Worm (Caenorhabditis elegans) whole organism, L2 larva: ENCODE results near the gene tsp-20.

ENCODE experiments used
- C34F6.9 ChIP-seq: fragments of 150-350 bp; optimal IDR thresholded peaks from 2 replicates; lab custom pipeline; 2014; ENCODE audit warnings: missing biosample characterization, missing genetic modification characterization
- F13H6.1 ChIP-seq: sonication (generic microtip); optimal IDR thresholded peaks from 2 replicates; lab custom pipeline; 2016; ENCODE audit warnings: missing genetic modification characterization, missing compliant biosample characterization
- ZK546.5 ChIP-seq: sonication (generic microtip); optimal IDR thresholded peaks from 2 replicates; lab custom pipeline; 2017; ENCODE audit warnings: missing biosample characterization, missing genetic modification characterization
- ama-1 ChIP-seq: fragments of 150-350 bp; optimal IDR thresholded peaks from 2 replicates; lab custom pipeline; 2018; ENCODE audit warnings: inconsistent platforms
- ceh-16 ChIP-seq: fragments of 150-350 bp; optimal IDR thresholded peaks from 2 replicates; lab custom pipeline; 2014; ENCODE audit warnings: missing biosample characterization, missing genetic modification characterization
- ceh-82 ChIP-seq: fragments of 150-350 bp; optimal IDR thresholded peaks from 2 replicates; lab custom pipeline; 2014; ENCODE audit warnings: missing biosample characterization, missing genetic modification characterization
- crh-2 ChIP-seq: sonication (generic microtip); optimal IDR thresholded peaks from 2 replicates; lab custom pipeline; 2017; ENCODE audit warnings: missing biosample characterization, missing genetic modification characterization
- dmd-4 ChIP-seq: sonication (generic microtip); optimal IDR thresholded peaks from 2 replicates; lab custom pipeline; 2017; ENCODE audit warnings: missing biosample characterization, missing genetic modification characterization
- egl-27 ChIP-seq: sonication (generic microtip); optimal IDR thresholded peaks from 3 replicates; lab custom pipeline; 2017; ENCODE audit warnings: missing biosample characterization, missing genetic modification reagents, missing genetic modification characterization
- elt-3 ChIP-seq: sonication (generic microtip); optimal IDR thresholded peaks from 2 replicates; lab custom pipeline; 2017; ENCODE audit warnings: missing biosample characterization, missing genetic modification characterization
- fos-1 ChIP-seq: fragments of 150-350 bp; optimal IDR thresholded peaks from 2 replicates; lab custom pipeline; 2014; ENCODE audit warnings: missing biosample characterization, missing genetic modification characterization
- gmeb-1 ChIP-seq: fragments of 150-350 bp; optimal IDR thresholded peaks from 2 replicates; lab custom pipeline; 2014; ENCODE audit warnings: missing biosample characterization, missing genetic modification characterization
- lin-11 ChIP-seq: fragments of 150-350 bp; sonication (generic microtip); optimal IDR thresholded peaks from 2 replicates; lab custom pipeline; 2014; ENCODE audit warnings: missing biosample characterization, missing genetic modification characterization, inconsistent platforms, mixed read lengths
- lin-13 ChIP-seq: fragments of 150-350 bp; optimal IDR thresholded peaks from 2 replicates; lab custom pipeline; 2014; ENCODE audit warnings: missing biosample characterization, missing genetic modification reagents, missing genetic modification characterization
- lin-39 ChIP-seq: fragments of 150-350 bp; optimal IDR thresholded peaks from 2 replicates; lab custom pipeline; 2014; ENCODE audit warnings: missing biosample characterization, missing genetic modification reagents, missing genetic modification characterization
- lsy-2 ChIP-seq, 2 experiments: fragments of 150-350 bp in 1 of 2; sonication (generic microtip) in 1 of 2; optimal IDR thresholded peaks; 2 replicates each; lab custom pipeline; 2014 to 2017; ENCODE audit warnings: missing biosample characterization in 2 of 2, missing genetic modification characterization in 2 of 2
- mdl-1 ChIP-seq, 2 experiments: fragments of 150-350 bp in 1 of 2; sonication (generic microtip) in 1 of 2; optimal IDR thresholded peaks; 2 replicates each; lab custom pipeline; 2017; ENCODE audit warnings: missing biosample characterization in 2 of 2, missing genetic modification characterization in 2 of 2
- nhr-129 ChIP-seq: fragments of 150-350 bp; optimal IDR thresholded peaks from 2 replicates; lab custom pipeline; 2014; ENCODE audit warnings: missing biosample characterization, missing genetic modification characterization
- nhr-21 ChIP-seq: fragments of 150-350 bp; optimal IDR thresholded peaks from 2 replicates; lab custom pipeline; 2014; ENCODE audit warnings: missing biosample characterization, missing genetic modification characterization
- nhr-23 ChIP-seq: fragments of 150-350 bp; optimal IDR thresholded peaks from 2 replicates; lab custom pipeline; 2014; ENCODE audit warnings: missing biosample characterization, missing genetic modification reagents, missing genetic modification characterization
- nhr-237 ChIP-seq: fragments of 150-350 bp; optimal IDR thresholded peaks from 2 replicates; lab custom pipeline; 2014; ENCODE audit warnings: missing biosample characterization, missing genetic modification characterization
- nhr-25 ChIP-seq: fragments of 150-350 bp; sonication (generic microtip); optimal IDR thresholded peaks from 3 replicates; lab custom pipeline; 2014; ENCODE audit warnings: missing biosample characterization, missing genetic modification characterization
- nhr-6 ChIP-seq: fragments of 150-350 bp; optimal IDR thresholded peaks from 2 replicates; lab custom pipeline; 2014; ENCODE audit warnings: missing biosample characterization, missing genetic modification characterization
- nhr-77 ChIP-seq: fragments of 150-350 bp; optimal IDR thresholded peaks from 2 replicates; lab custom pipeline; 2014; ENCODE audit warnings: missing biosample characterization, missing genetic modification characterization
- peb-1 ChIP-seq: fragments of 150-350 bp; optimal IDR thresholded peaks from 2 replicates; lab custom pipeline; 2014; ENCODE audit warnings: missing biosample characterization, missing genetic modification characterization
- sma-9 ChIP-seq, 2 experiments: fragments of 150-350 bp in 1 of 2; sonication (generic microtip) in 1 of 2; optimal IDR thresholded peaks; 2 replicates each; lab custom pipeline; 2014 to 2016; ENCODE audit warnings: missing genetic modification characterization in 2 of 2, mild to moderate bottlenecking in 1 of 2, missing biosample characterization in 1 of 2, missing compliant biosample characterization in 1 of 2, missing genetic modification reagents in 1 of 2, moderate library complexity in 1 of 2
- snpc-4 ChIP-seq: fragments of 150-350 bp; optimal IDR thresholded peaks from 2 replicates; lab custom pipeline; 2014; ENCODE audit warnings: missing biosample characterization, missing genetic modification characterization
- unc-39 ChIP-seq: fragments of 150-350 bp; optimal IDR thresholded peaks from 2 replicates; lab custom pipeline; 2014; ENCODE audit warnings: missing biosample characterization, missing genetic modification characterization
- unc-55 ChIP-seq: fragments of 150-350 bp; sonication (generic microtip); optimal IDR thresholded peaks from 3 replicates; lab custom pipeline; 2014; ENCODE audit warnings: missing biosample characterization, missing genetic modification reagents, missing genetic modification characterization
- unc-62 ChIP-seq: fragments of 150-350 bp; optimal IDR thresholded peaks from 2 replicates; lab custom pipeline; 2014; ENCODE audit warnings: missing biosample characterization, missing genetic modification reagents, missing genetic modification characterization
- zag-1 ChIP-seq: fragments of 150-350 bp; optimal IDR thresholded peaks from 2 replicates; lab custom pipeline; 2014; ENCODE audit warnings: missing biosample characterization, missing genetic modification characterization
- ztf-1 ChIP-seq: fragments of 200-800 bp; sonication (Bioruptor generic); conservative IDR thresholded peaks from 2 replicates; pipeline ENCODE4 v1.3.6; 2022; ENCODE audit warnings: missing genetic modification characterization, missing compliant biosample characterization
- ztf-11 ChIP-seq: sonication (generic microtip); optimal IDR thresholded peaks from 2 replicates; lab custom pipeline; 2017; ENCODE audit warnings: missing biosample characterization, missing genetic modification characterization

Gene tsp-20

DNA sequence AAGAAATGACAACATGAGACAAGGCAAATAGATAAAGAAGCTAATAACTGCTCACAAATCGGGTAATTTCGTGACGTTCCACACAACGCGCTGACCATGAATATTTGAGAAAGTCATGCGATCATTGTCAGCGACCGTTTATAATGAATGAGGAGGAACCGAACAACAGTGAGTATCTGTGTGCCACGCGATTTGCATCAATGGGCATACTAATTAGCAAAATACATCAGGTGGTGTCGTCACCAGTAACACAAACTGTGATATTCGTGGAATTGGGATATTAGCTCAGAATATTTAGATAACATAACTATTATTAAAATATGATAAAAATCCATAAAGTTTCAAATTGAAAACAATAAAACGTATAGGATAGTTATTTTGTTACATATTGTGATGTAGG lies 824 bp upstream of the tsp-20 start:
- TF ChIP-seq crh-2 (tag; lab: Kevin White, UChicago) (no peak), nhr-77 (tag; lab: Kevin White, UChicago) (no peak), nhr-25 (tag; lab: Kevin White, UChicago) (no peak), C34F6.9 (tag; lab: Kevin White, UChicago) (no peak), mdl-1 (tag; optimal IDR thresholded peaks at IDR 0.05; lab: Kevin White, UChicago) (no peak), lsy-2 (tag; optimal IDR thresholded peaks at IDR 0.05; lab: Kevin White, UChicago) (no peak), F13H6.1 (tag; lab: Kevin White, UChicago) (no peak), gmeb-1 (tag; lab: Kevin White, UChicago) (no peak), sma-9 (GFP tag; optimal IDR thresholded peaks at IDR 0.05; lab: Kevin White, UChicago) (no peak), sma-9 (tag; optimal IDR thresholded peaks at IDR 0.05; lab: Kevin White, UChicago) (no peak), unc-55 (GFP tag; lab: Kevin White, UChicago) (no peak), zag-1 (no peak), unc-62 (GFP tag; lab: Kevin White, UChicago) (no peak), fos-1 (tag; lab: Kevin White, UChicago) (no peak)

DNA sequence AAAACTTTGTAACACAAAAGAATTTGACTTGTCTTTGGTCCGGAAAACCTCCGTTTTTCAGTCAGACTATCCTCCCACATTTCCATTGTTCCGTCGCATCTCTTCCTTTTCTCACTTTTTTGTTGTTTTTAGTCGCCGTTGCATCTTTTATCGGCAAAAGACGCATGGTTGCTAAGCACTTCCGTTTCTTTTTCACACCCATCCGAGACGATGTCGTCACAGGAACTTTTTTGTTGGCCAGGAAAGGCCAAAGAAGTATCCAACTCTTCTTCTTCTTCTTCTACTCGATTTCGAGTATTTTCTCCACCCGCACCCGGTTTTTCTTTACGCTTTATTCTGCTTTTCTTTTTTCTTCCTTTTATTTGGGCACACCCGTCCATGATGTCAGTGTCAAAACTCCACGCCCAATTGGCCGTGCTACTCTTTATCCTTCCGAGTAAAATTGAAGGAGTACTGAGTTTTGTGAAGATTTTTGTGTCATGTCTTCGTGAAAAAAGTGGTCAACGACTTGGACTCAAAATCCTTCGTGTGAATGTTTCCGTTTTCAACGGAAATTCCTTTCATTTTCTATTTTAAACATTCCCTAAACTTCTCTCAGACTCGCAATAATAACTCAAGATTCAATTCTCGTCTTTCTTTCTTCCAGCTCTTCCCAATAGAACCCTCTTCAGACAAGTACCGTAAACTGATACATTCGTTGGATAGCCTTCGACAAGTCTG lies 8.6 kb downstream of the tsp-20 start, which contains the start of gene B0198.2:
B0198.2 (plus strand) TSS at position 670 of the 720 bp plus-strand sequence.
- TF ChIP-seq ama-1 (lab: Kevin White, UChicago) (no peak), nhr-25 (tag; lab: Kevin White, UChicago) (no peak), nhr-23 (tag; lab: Kevin White, UChicago) (no peak), elt-3 (no peak), sma-9 (GFP tag; optimal IDR thresholded peaks at IDR 0.05; lab: Kevin White, UChicago) (no peak), sma-9 (tag; optimal IDR thresholded peaks at IDR 0.05; lab: Kevin White, UChicago) (no peak), nhr-77 (tag; lab: Kevin White, UChicago) (no peak), peb-1 (no peak), dmd-4 (tag; lab: Kevin White, UChicago) (no peak), lsy-2 (tag; optimal IDR thresholded peaks at IDR 0.05; lab: Kevin White, UChicago) (no peak), ztf-11 (tag; lab: Kevin White, UChicago) (no peak), ceh-82 (tag; lab: Kevin White, UChicago) (no peak), unc-39 (no peak), C34F6.9 (tag; lab: Kevin White, UChicago) (no peak), ztf-1 (GFP tag; lab: Robert Waterston, UW) (no peak), lin-11 (no peak), unc-55 (GFP tag; lab: Kevin White, UChicago) (no peak), fos-1 (tag; lab: Kevin White, UChicago) (no peak), nhr-129 (tag; lab: Kevin White, UChicago) (no peak), lin-13 (GFP tag; lab: Kevin White, UChicago) (no peak)

DNA sequence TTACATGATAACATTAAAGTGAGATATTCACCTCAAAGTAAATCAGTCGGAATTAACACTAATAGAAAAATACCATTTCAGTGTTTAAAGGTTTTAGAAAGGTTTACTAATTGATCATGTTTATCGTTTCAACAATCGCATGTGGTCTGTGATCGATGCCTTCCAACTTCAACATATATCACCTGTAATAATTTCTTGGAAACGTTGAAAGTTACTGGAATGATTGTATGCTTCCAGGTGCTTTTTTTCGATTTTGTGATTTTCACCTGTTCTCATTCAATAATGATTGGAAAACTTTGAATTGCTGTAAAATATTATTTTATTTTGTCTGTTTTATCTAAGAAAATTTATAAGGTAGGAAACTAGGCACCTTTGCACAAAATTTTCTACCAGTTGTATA lies 11.3 kb downstream of the tsp-20 start:
- TF ChIP-seq snpc-4 (tag; lab: Kevin White, UChicago): no peak
- TF ChIP-seq sma-9 (GFP tag; optimal IDR thresholded peaks at IDR 0.05; lab: Kevin White, UChicago): no peak
- TF ChIP-seq sma-9 (tag; optimal IDR thresholded peaks at IDR 0.05; lab: Kevin White, UChicago): no peak
- no peak for TF ChIP-seq ZK546.5
- no peak for TF ChIP-seq gmeb-1 (tag; lab: Kevin White, UChicago)
- no peak for TF ChIP-seq lsy-2 (tag; optimal IDR thresholded peaks at IDR 0.05; lab: Kevin White, UChicago)
- no peak for TF ChIP-seq dmd-4 (tag; lab: Kevin White, UChicago)
- TF ChIP-seq unc-39: no peak
- no peak for TF ChIP-seq nhr-21 (tag; lab: Kevin White, UChicago)
- TF ChIP-seq crh-2 (tag; lab: Kevin White, UChicago): no peak
- TF ChIP-seq lin-39 (tag; lab: Kevin White, UChicago): no peak
- no peak for TF ChIP-seq ceh-16 (tag; lab: Kevin White, UChicago)
- TF ChIP-seq nhr-237: no peak
- TF ChIP-seq egl-27 (tag; lab: Kevin White, UChicago): no peak
- no peak for TF ChIP-seq zag-1
- TF ChIP-seq, all 48 proteins: peak for 0

DNA sequence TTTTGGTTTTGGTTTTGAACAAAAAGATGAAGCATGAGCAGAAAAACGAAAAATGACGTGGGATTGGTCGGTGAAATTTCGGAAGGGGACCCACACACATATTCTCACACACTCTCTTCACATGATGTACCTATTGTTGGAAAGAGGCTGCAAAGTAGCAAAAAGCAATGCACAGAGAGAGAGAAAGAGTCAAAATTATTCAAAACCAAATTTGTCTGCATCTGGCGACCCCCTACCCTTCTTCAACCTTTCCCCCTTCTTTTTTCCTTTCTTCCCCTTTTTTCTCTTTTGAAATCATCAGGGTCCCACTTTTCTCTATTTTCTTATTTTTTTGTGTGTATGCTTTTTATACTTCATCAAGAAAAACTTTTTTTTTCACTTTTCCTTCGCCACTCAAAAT lies 12.4 kb downstream of the tsp-20 start:
- peak; percentile 20 for TF ChIP-seq unc-55 (GFP tag; lab: Kevin White, UChicago)
- no peak for TF ChIP-seq nhr-6 (tag; lab: Kevin White, UChicago)
